Worm (Caenorhabditis elegans) whole organism, late embryonic: ENCODE data around the gene tbb-1.
"Not testable (repeated sequence)": the region's sequence is repeated elsewhere in the genome, so short reads cannot be mapped to it uniquely, and the experiment has no call there.

Experiments used
- K09A11.1 ChIP-seq: sonication (generic microtip); optimal IDR thresholded peaks from 2 replicates; lab custom pipeline; 2017; ENCODE audit warnings: antibody characterized with exemption, mild to moderate bottlenecking, missing genetic modification characterization, missing compliant biosample characterization; ENCODE audit not compliant: insufficient read depth
- T23F11.4 ChIP-seq: fragments of 200-800 bp; sonication (Bioruptor generic); optimal IDR thresholded peaks from 2 replicates; lab custom pipeline; 2018; ENCODE audit warnings: mild to moderate bottlenecking, missing genetic modification characterization, missing compliant biosample characterization
- ama-1 ChIP-seq: fragments of 150-350 bp; optimal IDR thresholded peaks from 2 replicates; lab custom pipeline; 2014
- ceh-14 ChIP-seq: sonication (generic microtip); optimal IDR thresholded peaks from 2 replicates; lab custom pipeline; 2016; ENCODE audit warnings: missing genotype, missing genetic modification characterization, missing compliant biosample characterization
- ceh-18 ChIP-seq: sonication (generic microtip); optimal IDR thresholded peaks from 2 replicates; lab custom pipeline; 2016; ENCODE audit warnings: missing genetic modification characterization, missing compliant biosample characterization
- ceh-2 ChIP-seq: sonication (generic microtip); optimal IDR thresholded peaks from 2 replicates; lab custom pipeline; 2016; ENCODE audit warnings: missing genotype, missing genetic modification characterization, missing compliant biosample characterization
- ceh-24 ChIP-seq: sonication (generic microtip); optimal IDR thresholded peaks from 2 replicates; lab custom pipeline; 2016; ENCODE audit warnings: mild to moderate bottlenecking, missing genetic modification characterization, missing compliant biosample characterization
- ceh-45 ChIP-seq: fragments of 200-800 bp; sonication (Bioruptor generic); IDR thresholded peaks from 2 replicates; pipeline ENCODE4 v1.3.6; 2022; ENCODE audit warnings: missing genetic modification reagents, missing genetic modification characterization, missing compliant biosample characterization
- ceh-48 ChIP-seq: sonication (generic microtip); optimal IDR thresholded peaks from 2 replicates; lab custom pipeline; 2016; ENCODE audit warnings: missing genetic modification characterization, inconsistent platforms, missing compliant biosample characterization
- ceh-6 ChIP-seq: fragments of 200-800 bp; sonication (Bioruptor generic); optimal IDR thresholded peaks from 2 replicates; lab custom pipeline; 2018; ENCODE audit warnings: mild to moderate bottlenecking, missing genetic modification characterization, missing compliant biosample characterization
- ceh-9 ChIP-seq: sonication (generic microtip); optimal IDR thresholded peaks from 2 replicates; lab custom pipeline; 2016; ENCODE audit warnings: mild to moderate bottlenecking, missing genetic modification characterization, inconsistent platforms, missing compliant biosample characterization
- dmd-4 ChIP-seq: sonication (generic microtip); optimal IDR thresholded peaks from 2 replicates; lab custom pipeline; 2016; ENCODE audit warnings: borderline replicate concordance, missing genetic modification characterization, missing compliant biosample characterization
- elt-2 ChIP-seq: sonication (generic microtip); optimal IDR thresholded peaks from 2 replicates; lab custom pipeline; 2016; ENCODE audit warnings: missing genetic modification reagents, missing genetic modification characterization, missing compliant biosample characterization
- fkh-10 ChIP-seq: fragments of 150-350 bp; optimal IDR thresholded peaks from 2 replicates; lab custom pipeline; 2014; ENCODE audit warnings: missing biosample characterization, missing genetic modification reagents, missing genetic modification characterization
- gmeb-2 ChIP-seq: sonication (generic microtip); optimal IDR thresholded peaks from 2 replicates; lab custom pipeline; 2016; ENCODE audit warnings: missing genetic modification characterization, inconsistent platforms, missing compliant biosample characterization
- hlh-13 ChIP-seq: fragments of 200-800 bp; sonication (Bioruptor generic); optimal IDR thresholded peaks from 2 replicates; lab custom pipeline; 2018; ENCODE audit warnings: mild to moderate bottlenecking, missing genetic modification characterization, missing compliant biosample characterization
- hlh-15 ChIP-seq: sonication (generic microtip); optimal IDR thresholded peaks from 2 replicates; lab custom pipeline; 2016; ENCODE audit warnings: missing genetic modification characterization, missing compliant biosample characterization
- hlh-30 ChIP-seq: sonication (generic microtip); optimal IDR thresholded peaks from 2 replicates; lab custom pipeline; 2017; ENCODE audit warnings: antibody characterized with exemption, missing genetic modification characterization, missing compliant biosample characterization; ENCODE audit not compliant: insufficient read depth
- lim-6 ChIP-seq: sonication (generic microtip); optimal IDR thresholded peaks from 2 replicates; lab custom pipeline; 2016; ENCODE audit warnings: missing genetic modification characterization, missing compliant biosample characterization
- lin-11 ChIP-seq: fragments of 200-800 bp; sonication (Bioruptor generic); optimal IDR thresholded peaks from 2 replicates; lab custom pipeline; 2018; ENCODE audit warnings: mild to moderate bottlenecking, missing genetic modification characterization, missing compliant biosample characterization
- madf-2 ChIP-seq: sonication (generic microtip); optimal IDR thresholded peaks from 2 replicates; lab custom pipeline; 2017; ENCODE audit warnings: missing genetic modification characterization, missing compliant biosample characterization
- nhr-11 ChIP-seq: fragments of 150-350 bp; optimal IDR thresholded peaks from 2 replicates; lab custom pipeline; 2014; ENCODE audit warnings: missing biosample characterization, missing genetic modification characterization
- npax-4 ChIP-seq: sonication (generic microtip); optimal IDR thresholded peaks from 2 replicates; lab custom pipeline; 2016; ENCODE audit warnings: missing genetic modification characterization, missing compliant biosample characterization
- odd-2 ChIP-seq: sonication (generic microtip); optimal IDR thresholded peaks from 2 replicates; lab custom pipeline; 2017; ENCODE audit warnings: antibody characterized with exemption, mild to moderate bottlenecking, missing genetic modification characterization, missing compliant biosample characterization
- pag-3 ChIP-seq: sonication (generic microtip); optimal IDR thresholded peaks from 2 replicates; lab custom pipeline; 2016; ENCODE audit warnings: missing compliant biosample characterization, missing genetic modification characterization, borderline replicate concordance
- pax-1 ChIP-seq: fragments of 150-350 bp; optimal IDR thresholded peaks from 2 replicates; lab custom pipeline; 2014; ENCODE audit warnings: missing biosample characterization, missing genetic modification characterization
- pha-2 ChIP-seq: sonication (generic microtip); optimal IDR thresholded peaks from 2 replicates; lab custom pipeline; 2017; ENCODE audit warnings: mild to moderate bottlenecking, missing genetic modification characterization, missing compliant biosample characterization
- pha-4 ChIP-seq: fragments of 150-350 bp; optimal IDR thresholded peaks from 2 replicates; lab custom pipeline; 2018; ENCODE audit warnings: missing biosample characterization, missing genetic modification reagents, missing genetic modification characterization
- pqm-1 ChIP-seq: sonication (generic microtip); optimal IDR thresholded peaks from 2 replicates; lab custom pipeline; 2016; ENCODE audit warnings: missing genetic modification characterization, missing compliant biosample characterization
- sox-2 ChIP-seq: fragments of 200-800 bp; sonication (Bioruptor generic); IDR thresholded peaks from 2 replicates; pipeline ENCODE4 v1.3.6; 2022; ENCODE audit warnings: missing genetic modification reagents, missing genetic modification characterization, missing compliant biosample characterization
- syd-9 ChIP-seq: sonication (generic microtip); optimal IDR thresholded peaks from 2 replicates; lab custom pipeline; 2016; ENCODE audit warnings: mild to moderate bottlenecking, missing genetic modification characterization, moderate library complexity, missing compliant biosample characterization
- tbx-2 ChIP-seq: sonication (generic microtip); optimal IDR thresholded peaks from 2 replicates; lab custom pipeline; 2016; ENCODE audit warnings: missing genetic modification characterization, missing compliant biosample characterization
- tbx-7 ChIP-seq: sonication (generic microtip); optimal IDR thresholded peaks from 2 replicates; lab custom pipeline; 2016; ENCODE audit warnings: missing genotype, missing genetic modification characterization, missing compliant biosample characterization
- ztf-16 ChIP-seq: sonication (generic microtip); optimal IDR thresholded peaks from 2 replicates; lab custom pipeline; 2017; ENCODE audit warnings: missing genetic modification characterization, missing compliant biosample characterization

tbb-1 gene

DNA sequence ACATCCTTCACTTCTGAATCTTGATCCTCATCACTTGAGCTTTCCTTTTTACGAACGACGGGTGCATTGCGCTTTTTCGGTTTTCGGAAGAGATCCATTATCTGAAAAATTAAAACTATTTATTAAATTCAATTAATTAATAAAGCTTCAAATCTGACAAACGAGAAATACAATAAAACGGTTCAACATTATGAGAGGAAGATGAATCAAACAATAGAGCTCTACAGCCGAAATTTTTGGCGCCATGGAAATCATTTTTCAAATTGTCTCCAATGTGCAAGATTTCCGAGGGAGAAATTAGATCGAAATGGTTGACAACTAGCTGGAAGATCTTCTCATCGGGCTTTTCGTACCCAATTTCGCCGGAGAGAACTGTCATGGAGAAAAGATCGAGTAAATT, 15.3 kb upstream of the tbb-1 start, which contains the start of gene rnf-113:
rnf-113 (minus strand) TSS at position 101 of the 400 bp plus-strand sequence.
- no peak for TF ChIP-seq lin-11 (tag; lab: Kevin White, UChicago)
- TF ChIP-seq odd-2 (tag; lab: Kevin White, UChicago): no peak
- no peak for TF ChIP-seq ceh-45
- no peak for TF ChIP-seq ceh-6 (GFP tag; lab: Kevin White, UChicago)
- no peak for TF ChIP-seq pag-3
- no peak for TF ChIP-seq madf-2 (tag; lab: Kevin White, UChicago)
- no peak for TF ChIP-seq tbx-7 (tag; lab: Kevin White, UChicago)
- no peak for TF ChIP-seq T23F11.4 (GFP tag; lab: Kevin White, UChicago)
- TF ChIP-seq sox-2 (GFP tag; lab: Robert Waterston, UW): no peak
- no peak for TF ChIP-seq fkh-10 (GFP tag; lab: Kevin White, UChicago)

DNA sequence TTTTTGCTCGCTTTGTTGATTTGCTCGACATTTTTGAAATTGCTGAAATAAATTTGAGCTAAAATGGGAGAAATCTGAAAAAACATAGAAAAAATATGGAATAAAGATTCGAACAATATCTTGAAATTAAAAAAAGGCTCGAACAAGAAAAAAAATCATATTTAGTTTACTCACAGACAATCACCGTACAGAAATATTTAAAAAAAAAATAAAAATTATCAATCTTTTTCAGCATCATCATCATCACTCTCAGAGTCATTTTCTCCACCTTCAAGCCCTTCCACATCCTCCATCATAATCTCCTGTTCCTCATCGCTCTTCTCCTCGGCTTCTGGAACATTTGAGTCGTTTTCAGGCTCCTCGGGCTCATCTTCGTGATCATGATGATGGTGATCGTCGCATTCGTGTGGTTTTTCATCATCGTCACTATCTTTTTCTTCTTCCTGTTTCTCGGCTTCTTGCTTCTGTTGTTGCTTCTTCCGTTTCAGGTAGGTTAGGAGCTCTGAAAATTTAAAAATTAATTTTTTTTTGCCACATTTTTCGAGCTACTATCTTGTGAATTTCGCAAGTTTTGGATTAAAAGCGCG, 13.3 kb upstream of the tbb-1 start, which contains the start of gene hpl-2:
hpl-2 (minus strand) TSS at position 51 of the 587 bp plus-strand sequence.
- TF ChIP-seq ceh-6 (GFP tag; lab: Kevin White, UChicago) (no peak), npax-4 (tag; lab: Kevin White, UChicago) (no peak), syd-9 (tag; lab: Kevin White, UChicago) (no peak), tbx-2 (tag; lab: Kevin White, UChicago) (no peak), hlh-30 (tag; lab: Kevin White, UChicago) (no peak), hlh-15 (no peak), ceh-18 (no peak), pax-1 (no peak), dmd-4 (tag; lab: Kevin White, UChicago) (no peak), ama-1 (no peak), pha-4 (no peak), pha-2 (tag; lab: Kevin White, UChicago) (no peak), ztf-16 (tag; lab: Kevin White, UChicago) (no peak), gmeb-2 (no peak), odd-2 (tag; lab: Kevin White, UChicago) (no peak), pqm-1 (tag; lab: Kevin White, UChicago) (no peak), ceh-14 (tag; lab: Kevin White, UChicago) (no peak)

DNA sequence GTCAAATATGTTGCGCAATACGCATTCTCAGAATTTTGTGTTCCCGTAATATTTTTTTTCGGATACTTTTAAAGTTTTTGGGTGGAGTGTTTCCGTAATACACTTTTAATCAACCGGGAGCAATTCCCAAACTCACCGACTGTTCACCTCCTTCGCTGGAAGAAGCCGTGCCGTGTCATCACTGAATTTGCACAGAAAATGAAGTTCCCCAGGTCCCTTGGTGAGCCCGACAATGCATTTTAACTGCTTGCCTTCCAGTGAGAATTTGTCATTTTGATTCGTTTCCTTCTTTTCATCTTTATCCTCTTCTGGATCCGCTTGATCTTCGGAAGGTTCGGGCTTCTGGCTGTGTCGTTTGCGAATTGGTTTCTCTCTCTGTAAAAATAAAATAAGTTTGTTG, 12.1 kb upstream of the tbb-1 start:
- no peak for TF ChIP-seq ceh-48
- TF ChIP-seq ztf-16 (tag; lab: Kevin White, UChicago): no peak
- TF ChIP-seq pha-2 (tag; lab: Kevin White, UChicago): no peak
- TF ChIP-seq ceh-2: no peak
- no peak for TF ChIP-seq K09A11.1 (tag; lab: Kevin White, UChicago)
- TF ChIP-seq pqm-1 (tag; lab: Kevin White, UChicago): no peak
- no peak for TF ChIP-seq hlh-13 (GFP tag; lab: Kevin White, UChicago)
- no peak for TF ChIP-seq ceh-24 (tag; lab: Kevin White, UChicago)
- no peak for TF ChIP-seq elt-2 (tag; lab: Kevin White, UChicago)
- no peak for TF ChIP-seq fkh-10 (GFP tag; lab: Kevin White, UChicago)

DNA sequence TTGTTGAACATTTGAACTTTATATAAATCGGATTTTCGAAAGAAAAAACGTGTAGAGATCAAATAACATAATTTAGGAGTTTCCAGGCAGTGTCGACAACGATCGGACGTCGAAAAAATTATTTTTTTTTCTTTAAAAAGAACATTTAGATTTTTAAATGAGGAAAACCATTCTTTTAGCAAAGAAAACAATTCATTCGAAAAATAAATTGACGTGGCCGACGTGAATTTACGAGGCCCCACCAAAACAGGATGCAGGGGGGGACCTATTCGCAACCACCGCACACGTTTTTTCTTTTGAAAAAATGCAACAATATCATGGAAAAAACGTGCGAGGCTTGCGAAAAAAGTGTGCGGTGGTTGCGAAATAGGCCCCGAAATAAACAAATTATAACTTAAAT, 7.8 kb upstream of the tbb-1 start, which contains the start of gene enu-3.6:
enu-3.6 (plus strand) TSS at position 392 of the 400 bp plus-strand sequence.
- not testable (repeated sequence) for TF ChIP-seq lim-6 (tag; lab: Kevin White, UChicago); ceh-9 (tag; lab: Kevin White, UChicago); nhr-11
